Worm (Caenorhabditis elegans) whole organism, L4 larva: ENCODE data around the gene pmp-5.
A peak's percentile ranks its signal among the peaks of the same experiment; 100 is the strongest.

Experiments
- D1046.2 ChIP-seq: fragments of 200-800 bp; sonication (Bioruptor generic); IDR thresholded peaks from 2 replicates; pipeline ENCODE4 v1.3.6; 2022; ENCODE audit warnings: missing genetic modification characterization, missing compliant biosample characterization
- Y48G9A.11 ChIP-seq: fragments of 200-800 bp; sonication (Bioruptor generic); IDR thresholded peaks from 2 replicates; pipeline ENCODE4 v1.3.6; 2022; ENCODE audit warnings: missing genetic modification reagents, missing genetic modification characterization, missing compliant biosample characterization
- Y5F2A.4 ChIP-seq: fragments of 200-800 bp; sonication (Bioruptor generic); optimal IDR thresholded peaks from 2 replicates; lab custom pipeline; 2018; ENCODE audit warnings: mild to moderate bottlenecking, missing genetic modification characterization, missing compliant biosample characterization
- Y75B8A.6 ChIP-seq: fragments of 200-800 bp; sonication (Bioruptor generic); IDR thresholded peaks from 2 replicates; pipeline ENCODE4 v1.3.6; 2022; ENCODE audit warnings: missing genetic modification reagents, missing genetic modification characterization, missing compliant biosample characterization
- ZK337.2 ChIP-seq: fragments of 200-800 bp; sonication (Bioruptor generic); IDR thresholded peaks from 2 replicates; pipeline ENCODE4 v1.3.6; 2022; ENCODE audit warnings: missing genetic modification reagents, missing genetic modification characterization, missing compliant biosample characterization
- aha-1 ChIP-seq: fragments of 150-350 bp; peaks from one replicate; lab custom pipeline; 2014; ENCODE audit warnings: missing biosample characterization, missing genetic modification characterization
- attf-4 ChIP-seq: sonication (generic microtip); optimal IDR thresholded peaks from 3 replicates; lab custom pipeline; 2017; ENCODE audit warnings: missing biosample characterization, missing genetic modification characterization
- ceh-32 ChIP-seq: sonication (generic microtip); optimal IDR thresholded peaks from 2 replicates; lab custom pipeline; 2016; ENCODE audit warnings: mild to moderate bottlenecking, missing genetic modification characterization, missing compliant biosample characterization; ENCODE audit not compliant: poor library complexity
- daf-16 ChIP-seq, 3 experiments: sonication (generic microtip); optimal IDR thresholded peaks; 2 replicates each; lab custom pipeline; 2016 to 2017; ENCODE audit warnings: missing genetic modification characterization in 3 of 3, missing genetic modification reagents in 3 of 3, mild to moderate bottlenecking in 2 of 3, missing compliant biosample characterization in 2 of 3, missing biosample characterization in 1 of 3, moderate library complexity in 1 of 3
- daf-19 ChIP-seq: fragments of 200-800 bp; sonication (Bioruptor generic); conservative IDR thresholded peaks from 2 replicates; pipeline ENCODE4 v1.3.6; 2022; ENCODE audit warnings: missing genetic modification characterization, missing compliant biosample characterization
- dpl-1 ChIP-seq: fragments of 150-350 bp; optimal IDR thresholded peaks from 2 replicates; lab custom pipeline; 2014; ENCODE audit warnings: missing biosample characterization, missing genetic modification reagents, missing genetic modification characterization
- duxl-1 ChIP-seq: sonication (generic microtip); optimal IDR thresholded peaks from 2 replicates; lab custom pipeline; 2016; ENCODE audit warnings: mild to moderate bottlenecking, missing genetic modification characterization, moderate library complexity, missing compliant biosample characterization; ENCODE audit not compliant: poor library complexity
- hif-1 ChIP-seq, 2 experiments: sonication (generic microtip); optimal IDR thresholded peaks; 2 replicates each; lab custom pipeline; 2016 to 2017; ENCODE audit warnings: missing compliant biosample characterization in 2 of 2, missing genetic modification characterization in 2 of 2, missing genetic modification reagents in 2 of 2, missing genotype in 2 of 2, mild to moderate bottlenecking in 1 of 2
- jun-1 ChIP-seq: fragments of 150-350 bp; optimal IDR thresholded peaks from 2 replicates; lab custom pipeline; 2014; ENCODE audit warnings: missing biosample characterization, missing genetic modification reagents, missing genetic modification characterization
- lin-1 ChIP-seq: fragments of 200-800 bp; sonication (Bioruptor generic); IDR thresholded peaks from 2 replicates; pipeline ENCODE4 v1.3.6; 2022; ENCODE audit warnings: missing genetic modification reagents, missing genetic modification characterization, missing compliant biosample characterization
- lin-15B ChIP-seq: fragments of 150-350 bp; sonication (generic microtip); optimal IDR thresholded peaks from 3 replicates; lab custom pipeline; 2014; ENCODE audit warnings: missing biosample characterization, missing genetic modification characterization
- mdl-1 ChIP-seq, 2 experiments: fragments of 150-350 bp in 1 of 2; sonication (generic microtip) in 1 of 2; optimal IDR thresholded peaks; 2 replicates each; lab custom pipeline; 2014 to 2017; ENCODE audit warnings: missing biosample characterization in 2 of 2, missing genetic modification characterization in 2 of 2
- mxl-3 ChIP-seq: fragments of 200-800 bp; sonication (Bioruptor generic); optimal IDR thresholded peaks from 2 replicates; lab custom pipeline; 2018; ENCODE audit warnings: mild to moderate bottlenecking, missing genetic modification characterization, missing compliant biosample characterization
- nhr-28 ChIP-seq: fragments of 150-350 bp; optimal IDR thresholded peaks from 2 replicates; lab custom pipeline; 2014; ENCODE audit warnings: missing biosample characterization, missing genetic modification characterization
- nhr-76 ChIP-seq: fragments of 150-350 bp; optimal IDR thresholded peaks from 2 replicates; lab custom pipeline; 2014; ENCODE audit warnings: missing biosample characterization, missing genetic modification characterization
- nhr-77 ChIP-seq: fragments of 150-350 bp; optimal IDR thresholded peaks from 2 replicates; lab custom pipeline; 2014; ENCODE audit warnings: missing biosample characterization, missing genetic modification characterization
- php-3 ChIP-seq: fragments of 200-800 bp; sonication (Bioruptor generic); IDR thresholded peaks from 2 replicates; pipeline ENCODE4 v1.3.6; 2022; ENCODE audit warnings: missing genetic modification reagents, missing genetic modification characterization, missing compliant biosample characterization
- pqm-1 ChIP-seq: sonication (generic microtip); optimal IDR thresholded peaks from 2 replicates; lab custom pipeline; 2017; ENCODE audit warnings: missing biosample characterization, missing genetic modification characterization
- unc-39 ChIP-seq: sonication (generic microtip); optimal IDR thresholded peaks from 2 replicates; lab custom pipeline; 2017; ENCODE audit warnings: missing biosample characterization, missing genetic modification characterization
- unc-62 ChIP-seq, 3 experiments: fragments of 150-350 bp in 1 of 3; sonication (generic microtip); optimal IDR thresholded peaks in 2 of 3; peaks in 1 of 3; 1 replicate in 1 of 3; 2 replicates in 2 of 3; lab custom pipeline; 2014 to 2017; ENCODE audit warnings: missing biosample characterization in 3 of 3, missing genetic modification characterization in 3 of 3, missing genetic modification reagents in 3 of 3, missing genotype in 1 of 3
- zfp-2 ChIP-seq: sonication (generic microtip); optimal IDR thresholded peaks from 2 replicates; lab custom pipeline; 2016; ENCODE audit warnings: mild to moderate bottlenecking, missing genetic modification characterization, missing compliant biosample characterization
- ztf-7 ChIP-seq: fragments of 150-350 bp; optimal IDR thresholded peaks from 2 replicates; lab custom pipeline; 2014; ENCODE audit warnings: missing biosample characterization, missing genetic modification characterization

The pmp-5 gene

DNA sequence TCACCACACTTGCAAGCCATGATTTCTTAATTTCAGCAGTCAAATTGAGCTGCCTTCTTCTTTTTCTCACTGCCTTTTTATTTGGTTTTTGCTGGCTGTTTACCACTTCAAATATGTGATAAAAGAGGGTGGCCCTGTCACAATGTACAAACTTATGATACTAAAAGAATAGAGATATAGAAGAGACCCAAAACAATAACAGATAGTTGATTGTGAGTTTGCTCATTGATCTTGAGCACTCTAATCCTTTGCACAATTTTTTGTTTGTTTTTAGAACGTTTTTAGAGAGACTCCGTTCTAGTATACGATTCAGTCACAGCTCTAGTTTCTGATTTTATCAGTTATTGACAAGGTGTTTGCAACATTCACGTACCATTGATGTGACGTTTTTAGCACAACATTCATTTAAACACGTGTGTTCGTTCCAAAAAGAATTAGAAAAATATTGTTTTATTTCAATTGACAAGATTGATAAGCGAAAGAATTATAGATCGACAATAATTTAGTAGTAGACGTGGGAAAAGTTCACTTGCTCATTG lies 26.3 kb upstream of the pmp-5 start, which contains the start of gene mtl-1 (continued):
- TF ChIP-seq pqm-1 (tag; lab: Kevin White, UChicago) (peak; percentile 7), daf-19 (GFP tag; lab: Robert Waterston, UW) (no peak)

ce11 chrV:6690075-6690474 lies 24.5 kb upstream of the pmp-5 start:
- TF ChIP-seq nhr-28 (tag; lab: Kevin White, UChicago) (peak; percentile 16), daf-16 (GFP tag; optimal IDR thresholded peaks at IDR 0.05; lab: Kevin White, UChicago) (no peak), daf-16 (tag; optimal IDR thresholded peaks at IDR 0.05; lab: Kevin White, UChicago) (no peak), hif-1 (tag; optimal IDR thresholded peaks at IDR 0.05; lab: Kevin White, UChicago) (no peak), unc-62 (GFP tag; optimal IDR thresholded peaks at IDR 0.05 in 1 of 2; lab: Kevin White, UChicago) (peak in 1 of 2 experiments; percentile 22), unc-62 (tag; optimal IDR thresholded peaks at IDR 0.05; lab: Kevin White, UChicago) (no peak), mdl-1 (tag; optimal IDR thresholded peaks at IDR 0.05; lab: Kevin White, UChicago) (peak in 1 of 2 experiments; percentile 1), Y5F2A.4 (GFP tag; lab: Kevin White, UChicago) (no peak), nhr-77 (tag; lab: Kevin White, UChicago) (no peak)

- TF ChIP-seq mxl-3 (no peak), ceh-32 (tag; lab: Kevin White, UChicago) (no peak), duxl-1 (tag; lab: Kevin White, UChicago) (no peak), zfp-2 (tag; lab: Kevin White, UChicago) (no peak)
Measured at ce11 chrV:6688392-6688791, 22.8 kb upstream of the pmp-5 start, which contains the start of gene K11G9.5. Gene K11G9.5 (minus strand): TSS chrV:6688492.

- TF ChIP-seq jun-1 (no peak), unc-62 (GFP tag; optimal IDR thresholded peaks at IDR 0.05 in 1 of 2; lab: Kevin White, UChicago) (peak in 1 of 2 experiments; percentile 92), unc-62 (tag; optimal IDR thresholded peaks at IDR 0.05; lab: Kevin White, UChicago) (no peak)
Measured at ce11 chrV:6685963-6686362, 20.4 kb upstream of the pmp-5 start.

- TF ChIP-seq ztf-7 (tag; lab: Kevin White, UChicago): no peak
- TF ChIP-seq ZK337.2 (GFP tag; lab: Robert Waterston, UW): no peak
- peak in 1 of 2 experiments; percentile 42 for TF ChIP-seq unc-62 (GFP tag; optimal IDR thresholded peaks at IDR 0.05 in 1 of 2; lab: Kevin White, UChicago)
- TF ChIP-seq unc-62 (tag; optimal IDR thresholded peaks at IDR 0.05; lab: Kevin White, UChicago): no peak
- no peak for TF ChIP-seq D1046.2 (GFP tag; lab: Robert Waterston, UW)
- TF ChIP-seq Y75B8A.6: no peak
Measured at ce11 chrV:6685499-6685898, 19.9 kb upstream of the pmp-5 start.

ce11 chrV:6684541-6684940 lies 18.9 kb upstream of the pmp-5 start:
- TF ChIP-seq aha-1 (tag; lab: Kevin White, UChicago) (peak; percentile 35), dpl-1 (GFP tag; lab: Kevin White, UChicago) (no peak)

DNA sequence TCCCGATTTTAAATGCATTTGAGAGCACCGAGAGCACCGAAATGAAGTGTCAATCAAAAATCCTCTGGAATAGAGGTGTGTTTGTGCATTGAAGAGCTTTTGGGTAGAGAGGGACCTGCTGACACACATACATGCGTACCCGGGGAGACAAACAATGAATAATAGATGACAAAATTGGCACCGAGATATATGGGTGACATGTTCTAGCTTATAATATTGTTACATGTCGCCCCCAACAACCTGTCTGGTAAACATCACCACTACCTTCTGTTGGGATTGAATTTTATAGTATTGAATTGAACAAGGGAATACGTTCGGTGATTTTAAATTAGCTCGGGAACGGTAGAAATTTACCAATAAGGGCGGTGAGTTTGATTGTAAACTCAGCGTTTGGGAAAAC lies 18.1 kb upstream of the pmp-5 start:
- TF ChIP-seq lin-1 (no peak), unc-62 (GFP tag; optimal IDR thresholded peaks at IDR 0.05 in 1 of 2; lab: Kevin White, UChicago) (peak in 1 of 2 experiments; percentile 95), unc-62 (tag; optimal IDR thresholded peaks at IDR 0.05; lab: Kevin White, UChicago) (no peak)
- TF ChIP-seq, all 104 proteins: peak for 1

DNA sequence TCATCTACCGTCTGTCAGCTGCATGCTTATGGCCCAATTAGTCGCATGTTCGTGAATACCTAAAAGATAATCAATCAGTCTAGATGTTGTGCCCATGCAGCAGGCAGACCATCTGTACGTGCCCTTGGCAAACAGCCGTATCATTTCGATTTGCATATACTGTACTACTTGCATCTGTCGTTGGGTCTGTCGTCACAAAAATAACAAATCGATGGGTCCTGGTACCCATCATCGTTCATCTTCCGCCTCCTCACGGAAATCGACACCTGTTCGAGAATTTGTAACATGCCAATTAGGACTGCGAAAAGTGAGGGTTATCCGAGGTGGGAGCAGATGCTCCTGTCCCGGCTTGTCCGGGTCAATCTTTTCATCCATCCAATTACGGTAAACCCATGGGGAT lies 17.7 kb upstream of the pmp-5 start:
- TF ChIP-seq attf-4 (tag; lab: Kevin White, UChicago) (no peak), aha-1 (tag; lab: Kevin White, UChicago) (peak; percentile 49)

ce11 chrV:6681501-6681900 lies 15.9 kb upstream of the pmp-5 start, which contains the start of gene egl-46:
Gene egl-46 (minus strand): TSS chrV:6681573.
- no peak for TF ChIP-seq unc-39 (tag; lab: Kevin White, UChicago)
- no peak for TF ChIP-seq php-3
- no peak for TF ChIP-seq Y75B8A.6
- TF ChIP-seq Y48G9A.11 (GFP tag; lab: Robert Waterston, UW): no peak
- TF ChIP-seq lin-15B (tag; lab: Kevin White, UChicago): no peak
- TF ChIP-seq nhr-76: no peak
